Worm (Caenorhabditis elegans) whole organism, early embryonic: Measurements from ENCODE around the gene cal-1.

Experiments used
- B0310.2 ChIP-seq: sonication (generic microtip); optimal IDR thresholded peaks from 2 replicates; lab custom pipeline; 2016; ENCODE audit warnings: mild to moderate bottlenecking, missing genetic modification characterization, missing compliant biosample characterization
- F13C5.2 ChIP-seq: sonication (generic microtip); optimal IDR thresholded peaks from 2 replicates; lab custom pipeline; 2017; ENCODE audit warnings: mild to moderate bottlenecking, missing genetic modification characterization, inconsistent platforms, missing compliant biosample characterization
- ama-1 ChIP-seq: fragments of 150-350 bp; optimal IDR thresholded peaks from 2 replicates; lab custom pipeline; 2014
- ceh-36 ChIP-seq: sonication (generic microtip); optimal IDR thresholded peaks from 2 replicates; lab custom pipeline; 2016; ENCODE audit warnings: missing genetic modification characterization, inconsistent platforms, missing compliant biosample characterization
- ets-7 ChIP-seq: sonication (generic microtip); optimal IDR thresholded peaks from 2 replicates; lab custom pipeline; 2016; ENCODE audit warnings: missing genotype, missing genetic modification characterization, missing compliant biosample characterization
- flt-1 ChIP-seq: fragments of 200-800 bp; sonication (Bioruptor generic); IDR thresholded peaks from 2 replicates; pipeline ENCODE4 v1.3.6; 2022; ENCODE audit warnings: missing genetic modification characterization, missing compliant biosample characterization
- hmg-4 ChIP-seq: fragments of 200-800 bp; sonication (Bioruptor generic); optimal IDR thresholded peaks from 2 replicates; lab custom pipeline; 2018; ENCODE audit warnings: mild to moderate bottlenecking, missing genetic modification characterization, missing compliant biosample characterization
- hnd-1 ChIP-seq: sonication (generic microtip); optimal IDR thresholded peaks from 2 replicates; lab custom pipeline; 2016; ENCODE audit warnings: missing genetic modification characterization, missing compliant biosample characterization
- pes-1 ChIP-seq: fragments of 200-800 bp; sonication (Bioruptor generic); IDR thresholded peaks from 2 replicates; pipeline ENCODE4 v1.3.6; 2022; ENCODE audit warnings: missing genetic modification reagents, missing genetic modification characterization, missing compliant biosample characterization
- scrt-1 ChIP-seq: fragments of 200-800 bp; sonication (Bioruptor generic); IDR thresholded peaks from 2 replicates; pipeline ENCODE4 v1.3.6; 2022; ENCODE audit warnings: missing genetic modification characterization, missing compliant biosample characterization
- tbx-11 ChIP-seq: fragments of 200-800 bp; sonication (Bioruptor generic); IDR thresholded peaks from 2 replicates; pipeline ENCODE4 v1.3.6; 2022; ENCODE audit warnings: missing genetic modification characterization, missing compliant biosample characterization
- tbx-37 ChIP-seq: fragments of 200-800 bp; sonication (Bioruptor generic); conservative IDR thresholded peaks from 2 replicates; pipeline ENCODE4 v1.3.6; 2022; ENCODE audit warnings: missing genetic modification reagents, missing genetic modification characterization, missing compliant biosample characterization

DNA sequence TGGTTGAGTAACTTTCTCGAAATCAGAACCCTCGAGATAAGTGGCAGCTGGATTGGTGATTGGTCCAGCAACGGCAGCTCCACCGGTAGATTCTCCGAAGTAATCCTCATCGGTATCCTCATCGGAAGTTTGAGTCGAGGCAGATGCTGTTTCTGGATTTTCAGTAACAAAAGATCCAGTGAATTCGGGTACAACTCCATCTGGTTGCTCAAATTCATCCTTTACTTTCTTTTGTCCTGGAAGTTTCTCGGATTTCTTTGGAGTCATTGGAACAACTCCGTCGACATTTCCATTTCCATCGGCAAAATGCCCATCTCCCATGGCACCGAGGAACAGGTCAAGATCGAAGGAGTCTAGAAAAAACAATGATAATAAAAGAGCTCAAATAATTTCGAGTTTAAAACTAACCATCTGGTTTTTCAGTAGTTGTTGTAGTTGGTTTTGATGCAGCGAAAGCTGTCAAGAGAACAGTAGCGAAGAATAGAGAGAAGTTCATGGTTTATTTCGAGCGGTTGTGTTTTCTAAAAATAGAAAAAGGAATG is 35.7 kb upstream of the cal-1 start, which contains the start of gene F45D3.4:
- TF ChIP-seq hmg-4 (GFP tag; lab: Kevin White, UChicago) (no peak), pes-1 (GFP tag; lab: Robert Waterston, UW) (no peak), ama-1 (no peak), scrt-1 (no peak), B0310.2 (tag; lab: Kevin White, UChicago) (no peak), tbx-37 (GFP tag; lab: Robert Waterston, UW) (no peak), ceh-36 (tag; lab: Kevin White, UChicago) (no peak), ets-7 (no peak), hnd-1 (tag; lab: Kevin White, UChicago) (no peak), tbx-11 (no peak), flt-1 (GFP tag; lab: Robert Waterston, UW) (no peak), F13C5.2 (tag; lab: Kevin White, UChicago) (no peak)
